Fruit fly (Drosophila melanogaster): Measurements from ENCODE around the gene CG9386.

Gene CG9386

dm6 chr3R:9559413-9560014 lies 4.3 kb upstream of the CG9386 start, which contains the start of the genes AP-1mu and MBD-like (continued):
- TF ChIP-seq CG33213 (GFP tag; optimal IDR thresholded peaks at IDR 0.05) (peak; percentile 53), Hsf (GFP tag; optimal IDR thresholded peaks at IDR 0.05) (peak; percentile 77), CG34376 (GFP tag; optimal IDR thresholded peaks at IDR 0.05) (peak; percentile 68), Trl (optimal IDR thresholded peaks at IDR 0.05) (no peak), Trl (GFP tag; optimal IDR thresholded peaks at IDR 0.05) (peak; percentile 79), sqz (GFP tag; optimal IDR thresholded peaks at IDR 0.05) (no peak), Fer3 (tag; optimal IDR thresholded peaks at IDR 0.05) (peak; percentile 53), da (GFP tag; optimal IDR thresholded peaks at IDR 0.05) (peak; percentile 16), Dref (GFP tag; IDR thresholded peaks at IDR 0.05) (0 out of 2 replicates have a peak, but pooled peaks have one; percentile 37), YL-1 (GFP tag; optimal IDR thresholded peaks at IDR 0.05) (peak; percentile 83), bsh (GFP tag; optimal IDR thresholded peaks at IDR 0.05) (peak in 1 of 2 experiments; percentile 50), ci (GFP tag; IDR thresholded peaks at IDR 0.05) (0 out of 3 replicates have a peak, but pooled peaks have one; percentile 41), cato (GFP tag; optimal IDR thresholded peaks at IDR 0.05; ENCODE audit: borderline replicate concordance) (peak; percentile 27), Hr78 (GFP tag; optimal IDR thresholded peaks at IDR 0.05) (no peak), Dp (GFP tag; optimal IDR thresholded peaks at IDR 0.05) (peak; percentile 28), wek (GFP tag; optimal IDR thresholded peaks at IDR 0.05) (no peak), gro (GFP tag; optimal IDR thresholded peaks at IDR 0.05) (peak; percentile 65), emc (GFP tag; optimal IDR thresholded peaks at IDR 0.05) (peak; percentile 1), toy (GFP tag; IDR thresholded peaks at IDR 0.05) (0 out of 2 replicates have a peak, but pooled peaks have one; percentile 52), Eip74EF (GFP tag; optimal IDR thresholded peaks at IDR 0.05) (no peak), Stat92E (GFP tag; optimal IDR thresholded peaks at IDR 0.05) (no peak), CG17186 (GFP tag; optimal IDR thresholded peaks at IDR 0.05) (peak; percentile 77), twi (tag; optimal IDR thresholded peaks at IDR 0.05) (peak; percentile 46), Ada2b (GFP tag; IDR thresholded peaks at IDR 0.05) (0 out of 2 replicates have a peak, but pooled peaks have one; percentile 18), pnt (GFP tag; optimal IDR thresholded peaks at IDR 0.05) (peak; percentile 50), tx (GFP tag; optimal IDR thresholded peaks at IDR 0.05) (peak; percentile 58), CG34224 (GFP tag; IDR thresholded peaks at IDR 0.05; ENCODE audit: partially characterized antibody) (peak; percentile 34; the same call in 1 of the 3 replicates), CG10979 (tag; optimal IDR thresholded peaks at IDR 0.05) (peak; percentile 45), grn (GFP tag; optimal IDR thresholded peaks at IDR 0.05) (peak; percentile 24), Rx (GFP tag; IDR thresholded peaks at IDR 0.05) (peak; percentile 7; the same call in 1 of the 2 replicates), CG9797 (GFP tag; optimal IDR thresholded peaks at IDR 0.05) (peak; percentile 94), Sry-β (GFP tag; optimal IDR thresholded peaks at IDR 0.05) (peak; percentile 76), H15 (GFP tag; IDR thresholded peaks at IDR 0.05) (0 out of 3 replicates have a peak, but pooled peaks have one; percentile 18), CG18764 (GFP tag; optimal IDR thresholded peaks at IDR 0.05) (peak; percentile 28), Fer1 (GFP tag; optimal IDR thresholded peaks at IDR 0.05) (peak; percentile 1), CG7928 (GFP tag; optimal IDR thresholded peaks at IDR 0.05) (peak; percentile 6), CG16813 (GFP tag; IDR thresholded peaks at IDR 0.05; ENCODE audit: partially characterized antibody) (peak; percentile 42; the same call in 1 of the 3 replicates), prd (optimal IDR thresholded peaks at IDR 0.05) (no peak), prd (GFP tag; IDR thresholded peaks at IDR 0.05) (peak; percentile 77), h (optimal IDR thresholded peaks at IDR 0.05) (no peak), slbo (GFP tag; IDR thresholded peaks at IDR 0.05) (peak; percentile 80), Gug (GFP tag; IDR thresholded peaks at IDR 0.05) (peak; percentile 61; the same call in 3 of the 4 replicates), zfh2 (GFP tag; optimal IDR thresholded peaks at IDR 0.05) (peak; percentile 81), Spps (tag; optimal IDR thresholded peaks at IDR 0.05) (no peak), amos (GFP tag; IDR thresholded peaks at IDR 0.05; ENCODE audit: partially characterized antibody) (peak; percentile 29; the same call in 1 of the 2 replicates), pan (optimal IDR thresholded peaks at IDR 0.05) (no peak), pan (GFP tag; optimal IDR thresholded peaks at IDR 0.05 in 1 of 2, IDR thresholded peaks at IDR 0.05 in 1 of 2) (peak in 1 of 2 experiments; percentile 56), sc (optimal IDR thresholded peaks at IDR 0.05) (no peak), sc (GFP tag; optimal IDR thresholded peaks at IDR 0.05) (peak; percentile 30), her (GFP tag; optimal IDR thresholded peaks at IDR 0.05) (peak; percentile 9)

Data from whole organism, embryonic.